Fruit fly (Drosophila melanogaster) Kc167 (cell line): ENCODE measurements around the gene CG33189.

Experiments used
- Myc ChIP-seq: fragments of >200 bp; optimal IDR thresholded peaks from 2 replicates; lab custom pipeline; 2017; ENCODE audit warnings: missing external identifiers
- h ChIP-seq: fragments of >200 bp; optimal IDR thresholded peaks from 3 replicates; lab custom pipeline; 2018; ENCODE audit warnings: missing external identifiers
- psq ChIP-seq: fragments of >200 bp; optimal IDR thresholded peaks from 2 replicates; lab custom pipeline; 2017; ENCODE audit warnings: missing external identifiers
- ttk ChIP-seq: sonication (Bioruptor generic); optimal IDR thresholded peaks from 2 replicates; lab custom pipeline; 2017; ENCODE audit warnings: missing external identifiers

DNA sequence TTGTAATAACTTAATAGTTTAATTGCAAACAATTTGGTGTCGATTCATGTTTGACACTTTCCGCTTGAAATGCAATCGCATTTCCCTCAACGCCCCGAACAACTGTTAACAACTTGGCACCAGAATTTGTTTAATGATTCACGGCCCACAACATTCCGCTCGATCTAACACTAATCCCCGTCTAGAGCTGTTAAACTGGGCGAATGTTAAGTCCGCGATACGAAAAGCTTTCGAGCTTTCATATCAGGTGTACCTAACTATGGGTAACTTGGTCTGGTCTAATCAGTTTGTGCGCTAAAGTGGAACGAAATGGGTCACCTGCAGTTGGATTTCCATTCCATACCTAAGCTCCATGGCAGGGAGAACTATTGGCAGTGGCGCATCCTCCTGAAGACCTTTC lies 7.5 kb downstream of the CG33189 start, which contains the start of gene CG34301:
- no peak for TF ChIP-seq Myc
- no peak for TF ChIP-seq psq (lab: Kevin White, UChicago)
- no peak for TF ChIP-seq h (lab: Kevin White, UChicago)
- no peak for TF ChIP-seq ttk (lab: Kevin White, UChicago)
